Worm (Caenorhabditis elegans) whole organism, mixed stage, embryonic: ENCODE measurements around the gene C08B6.8.

Source experiments
- ces-1 ChIP-seq: fragments of 150-350 bp; optimal IDR thresholded peaks from 2 replicates; lab custom pipeline; 2014; ENCODE audit warnings: missing biosample characterization, missing genetic modification reagents, missing genetic modification characterization
- elt-3 ChIP-seq: fragments of 150-350 bp; optimal IDR thresholded peaks from 2 replicates; lab custom pipeline; 2014; ENCODE audit warnings: missing biosample characterization, missing genetic modification characterization
- lin-13 ChIP-seq: fragments of 150-350 bp; optimal IDR thresholded peaks from 2 replicates; lab custom pipeline; 2014; ENCODE audit warnings: missing biosample characterization, missing genetic modification characterization
- lsy-2 ChIP-seq: fragments of 150-350 bp; optimal IDR thresholded peaks from 2 replicates; lab custom pipeline; 2014; ENCODE audit warnings: missing biosample characterization, missing genetic modification characterization
- nhr-28 ChIP-seq: fragments of 150-350 bp; optimal IDR thresholded peaks from 2 replicates; lab custom pipeline; 2014; ENCODE audit warnings: missing biosample characterization, missing genetic modification characterization
- nhr-76 ChIP-seq: sonication (generic microtip); optimal IDR thresholded peaks from 2 replicates; lab custom pipeline; 2017; ENCODE audit warnings: missing biosample characterization, missing genetic modification characterization
- sptf-1 ChIP-seq: sonication (generic microtip); optimal IDR thresholded peaks from 2 replicates; lab custom pipeline; 2017; ENCODE audit warnings: mild to moderate bottlenecking, missing genetic modification characterization, moderate library complexity, missing compliant biosample characterization

- TF ChIP-seq ces-1 = no peak
- no peak for TF ChIP-seq lsy-2 (tag; lab: Kevin White, UChicago)
- no peak for TF ChIP-seq nhr-76 (tag; lab: Kevin White, UChicago)
- TF ChIP-seq sptf-1 (tag; lab: Kevin White, UChicago) = no peak
- no peak for TF ChIP-seq nhr-28 (tag; lab: Kevin White, UChicago)
- TF ChIP-seq lin-13 = no peak
- TF ChIP-seq elt-3 (tag; lab: Kevin White, UChicago) = no peak
Measured at ce11 chrV:10122670-10123069, 11.8 kb upstream of the C08B6.8 start, which contains the start of gene srxa-19.
